Worm (Caenorhabditis elegans) whole organism, L3 larva: ENCODE data around the gene C43D7.7.

Source experiments
- ceh-28 ChIP-seq: fragments of 150-350 bp; optimal IDR thresholded peaks from 2 replicates; lab custom pipeline; 2014; ENCODE audit warnings: missing biosample characterization, missing genetic modification reagents, missing genetic modification characterization
- egl-27 ChIP-seq: sonication (generic microtip); optimal IDR thresholded peaks from 4 replicates; lab custom pipeline; 2017; ENCODE audit warnings: missing biosample characterization, missing genetic modification reagents, missing genetic modification characterization
- fos-1 ChIP-seq: fragments of 150-350 bp; optimal IDR thresholded peaks from 2 replicates; lab custom pipeline; 2014; ENCODE audit warnings: missing biosample characterization, missing genetic modification characterization
- lin-39 ChIP-seq: fragments of 150-350 bp; optimal IDR thresholded peaks from 2 replicates; lab custom pipeline; 2018; ENCODE audit warnings: missing biosample characterization, missing genetic modification reagents, missing genetic modification characterization
- nfya-1 ChIP-seq: sonication (generic microtip); optimal IDR thresholded peaks from 2 replicates; lab custom pipeline; 2017; ENCODE audit warnings: missing genetic modification characterization, mild to moderate bottlenecking, missing compliant biosample characterization, antibody characterized with exemption, moderate library complexity; ENCODE audit not compliant: insufficient read depth
- nhr-12 ChIP-seq: fragments of 150-350 bp; optimal IDR thresholded peaks from 2 replicates; lab custom pipeline; 2014; ENCODE audit warnings: missing biosample characterization, missing genetic modification characterization
- nhr-28 ChIP-seq: fragments of 150-350 bp; optimal IDR thresholded peaks from 2 replicates; lab custom pipeline; 2014; ENCODE audit warnings: missing biosample characterization, missing genetic modification characterization
- nhr-76 ChIP-seq: fragments of 150-350 bp; sonication (generic microtip); optimal IDR thresholded peaks from 5 replicates; lab custom pipeline; 2014; ENCODE audit warnings: missing biosample characterization, missing genetic modification characterization
- nhr-77 ChIP-seq: fragments of 150-350 bp; optimal IDR thresholded peaks from 2 replicates; lab custom pipeline; 2014; ENCODE audit warnings: missing biosample characterization, missing genetic modification characterization
- pha-4 ChIP-seq: fragments of 150-350 bp; optimal IDR thresholded peaks from 2 replicates; lab custom pipeline; 2014; ENCODE audit warnings: missing biosample characterization, missing genetic modification reagents, missing genetic modification characterization
- tbx-2 ChIP-seq: sonication (generic microtip); optimal IDR thresholded peaks from 2 replicates; lab custom pipeline; 2016; ENCODE audit warnings: mild to moderate bottlenecking, missing genetic modification characterization, missing compliant biosample characterization
- unc-62 ChIP-seq: fragments of 150-350 bp; sonication (generic microtip); optimal IDR thresholded peaks from 4 replicates; lab custom pipeline; 2014; ENCODE audit warnings: missing biosample characterization, missing genetic modification reagents, missing genetic modification characterization
- zag-1 ChIP-seq: fragments of 150-350 bp; optimal IDR thresholded peaks from 2 replicates; lab custom pipeline; 2014; ENCODE audit warnings: missing biosample characterization, missing genetic modification characterization

DNA sequence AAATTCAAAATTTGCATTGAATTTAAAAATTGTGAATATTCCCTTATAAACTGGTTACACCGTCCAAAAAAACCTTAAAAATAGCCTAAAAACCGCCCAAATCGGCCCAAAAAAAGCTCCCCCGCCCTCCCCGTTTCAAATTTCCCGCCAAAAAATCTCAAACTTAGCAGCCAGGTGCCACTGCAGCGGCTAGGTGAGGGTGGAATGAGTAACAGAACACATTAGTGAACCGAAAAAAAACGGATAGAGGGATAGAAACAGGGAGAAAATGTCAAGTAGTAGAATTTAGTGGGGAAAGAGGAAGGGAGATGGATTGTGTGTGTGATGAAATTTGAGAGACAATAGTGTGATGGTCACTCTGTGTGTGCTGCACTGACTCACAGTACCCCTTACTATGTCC lies 32.6 kb upstream of the C43D7.7 start:
- TF ChIP-seq ceh-28: no peak
- no peak for TF ChIP-seq nhr-12 (tag; lab: Kevin White, UChicago)
- TF ChIP-seq nhr-28 (tag; lab: Kevin White, UChicago): no peak
- no peak for TF ChIP-seq unc-62 (GFP tag; lab: Kevin White, UChicago)
- no peak for TF ChIP-seq pha-4 (tag; lab: Kevin White, UChicago)
- no peak for TF ChIP-seq lin-39 (tag; lab: Kevin White, UChicago)
- TF ChIP-seq fos-1 (tag; lab: Kevin White, UChicago): no peak
- no peak for TF ChIP-seq nfya-1 (tag; lab: Kevin White, UChicago)
- no peak for TF ChIP-seq zag-1
- no peak for TF ChIP-seq tbx-2 (tag; lab: Kevin White, UChicago)
- TF ChIP-seq nhr-76 (tag; lab: Kevin White, UChicago): no peak
- TF ChIP-seq nhr-77 (tag; lab: Kevin White, UChicago): no peak
- no peak for TF ChIP-seq egl-27 (tag; lab: Kevin White, UChicago)
